Fruit fly (Drosophila melanogaster) whole organism, embryonic: Measurements from ENCODE around the gene scpr-C.

Experiments used
- ATbp ChIP-seq: fragments of 200-800 bp; sonication (Bioruptor generic); optimal IDR thresholded peaks from 2 replicates; lab custom pipeline; 2017; ENCODE audit warnings: missing biosample characterization, mild to moderate bottlenecking, missing genetic modification characterization, missing genetic modification reagents
- B-H1 ChIP-seq: fragments of 200-800 bp; sonication (Bioruptor generic); IDR thresholded peaks from 3 replicates; pipeline ENCODE4 v1.3.6; 2022; ENCODE audit warnings: missing biosample characterization, missing genetic modification characterization
- B-H2 ChIP-seq: fragments of 200-800 bp; sonication (Bioruptor generic); optimal IDR thresholded peaks from 2 replicates; lab custom pipeline; 2018; ENCODE audit warnings: missing biosample characterization, mild to moderate bottlenecking, missing genetic modification characterization
- CG10147 ChIP-seq: fragments of 200-800 bp; sonication (Bioruptor generic); optimal IDR thresholded peaks from 2 replicates; lab custom pipeline; 2019; ENCODE audit warnings: missing biosample characterization, mild to moderate bottlenecking, missing genetic modification characterization, moderate library complexity
- CG1024 ChIP-seq: fragments of 200-800 bp; sonication (Bioruptor generic); IDR thresholded peaks from 2 replicates; pipeline ENCODE4 v1.3.6; 2022; ENCODE audit warnings: missing biosample characterization, missing genetic modification characterization
- CG11398 ChIP-seq: fragments of 200-800 bp; sonication (Bioruptor generic); optimal IDR thresholded peaks from 2 replicates; lab custom pipeline; 2016; ENCODE audit warnings: missing biosample characterization, missing genetic modification characterization
- CG12299 ChIP-seq: fragments of 200-800 bp; sonication (Bioruptor generic); optimal IDR thresholded peaks from 2 replicates; lab custom pipeline; 2018; ENCODE audit warnings: missing biosample characterization, mild to moderate bottlenecking, missing genetic modification characterization
- CG13775 ChIP-seq: fragments of 200-800 bp; sonication (Bioruptor generic); optimal IDR thresholded peaks from 3 replicates; lab custom pipeline; 2017; ENCODE audit warnings: missing biosample characterization, mild to moderate bottlenecking, missing genetic modification characterization
- CG14667 ChIP-seq: fragments of 200-800 bp; sonication (Bioruptor generic); IDR thresholded peaks from 2 replicates; pipeline ENCODE4 v1.3.6; 2022; ENCODE audit warnings: missing biosample characterization, missing genetic modification characterization
- CG1603 ChIP-seq: fragments of 200-800 bp; sonication (Bioruptor generic); optimal IDR thresholded peaks from 2 replicates; lab custom pipeline; 2019; ENCODE audit warnings: missing biosample characterization, mild to moderate bottlenecking, missing genetic modification characterization, moderate library complexity
- CG17328 ChIP-seq: fragments of 200-800 bp; sonication (Bioruptor generic); IDR thresholded peaks from 2 replicates; pipeline ENCODE4 v1.3.6; 2022; ENCODE audit warnings: missing biosample characterization, missing genetic modification characterization
- CG17802 ChIP-seq: fragments of 200-800 bp; sonication (Bioruptor generic); optimal IDR thresholded peaks from 2 replicates; lab custom pipeline; 2018; ENCODE audit warnings: missing biosample characterization, mild to moderate bottlenecking, missing genetic modification characterization, moderate library complexity
- CG3065 ChIP-seq: fragments of 200-800 bp; sonication (Bioruptor generic); optimal IDR thresholded peaks from 2 replicates; lab custom pipeline; 2016; ENCODE audit warnings: missing biosample characterization, missing genetic modification characterization
- CG33557 ChIP-seq: fragments of 200-800 bp; sonication (Bioruptor generic); optimal IDR thresholded peaks from 2 replicates; lab custom pipeline; 2019; ENCODE audit warnings: missing biosample characterization, mild to moderate bottlenecking, missing genetic modification characterization, moderate library complexity
- CG34224 ChIP-seq: fragments of 200-800 bp; sonication (Bioruptor generic); IDR thresholded peaks from 3 replicates; pipeline ENCODE4 v1.3.6; 2022; ENCODE audit warnings: missing biosample characterization, missing genetic modification characterization; ENCODE audit not compliant: partially characterized antibody
- CG3847 ChIP-seq: fragments of 200-800 bp; sonication (Bioruptor generic); IDR thresholded peaks from 2 replicates; pipeline ENCODE4 v1.3.6; 2022; ENCODE audit warnings: missing biosample characterization, missing genetic modification characterization
- CG42726 ChIP-seq: fragments of 200-800 bp; sonication (Bioruptor generic); IDR thresholded peaks from 2 replicates; pipeline ENCODE4 v1.3.6; 2022; ENCODE audit warnings: missing biosample characterization, missing genetic modification characterization; ENCODE audit not compliant: partially characterized antibody
- CG43689 ChIP-seq: fragments of 200-800 bp; sonication (Bioruptor generic); IDR thresholded peaks from 2 replicates; pipeline ENCODE4 v1.3.6; 2022; ENCODE audit warnings: missing biosample characterization, missing genetic modification characterization
- Doc3 ChIP-seq: fragments of 200-800 bp; sonication (Bioruptor generic); IDR thresholded peaks from 3 replicates; pipeline ENCODE4 v1.3.6; 2022; ENCODE audit warnings: missing biosample characterization, missing genetic modification characterization; ENCODE audit not compliant: partially characterized antibody
- Gsc ChIP-seq: fragments of 200-800 bp; sonication (Bioruptor generic); IDR thresholded peaks from 2 replicates; pipeline ENCODE4 v1.3.6; 2022; ENCODE audit warnings: missing biosample characterization, missing genetic modification characterization
- HLHmδ ChIP-seq: fragments of 200-800 bp; sonication (Bioruptor generic); optimal IDR thresholded peaks from 2 replicates; lab custom pipeline; 2018; ENCODE audit warnings: missing biosample characterization, mild to moderate bottlenecking, missing genetic modification characterization, moderate library complexity
- Hr78 ChIP-seq, 2 experiments: fragments of 200-800 bp in 1 of 2; fragments of >200 bp in 1 of 2; sonication (Bioruptor generic) in 1 of 2; optimal IDR thresholded peaks; 2 replicates each; lab custom pipeline; 2017 to 2019; ENCODE audit warnings: missing biosample characterization in 2 of 2, missing genetic modification characterization in 2 of 2, mild to moderate bottlenecking in 1 of 2, moderate library complexity in 1 of 2
- Lpt ChIP-seq: fragments of >200 bp; optimal IDR thresholded peaks from 2 replicates; lab custom pipeline; 2018; ENCODE audit warnings: missing biosample characterization, missing genetic modification characterization
- MTF-1 ChIP-seq: fragments of 200-800 bp; sonication (Bioruptor generic); optimal IDR thresholded peaks from 2 replicates; lab custom pipeline; 2018; ENCODE audit warnings: missing biosample characterization, mild to moderate bottlenecking, missing genetic modification characterization, borderline replicate concordance
- Optix ChIP-seq: fragments of 200-800 bp; sonication (Bioruptor generic); IDR thresholded peaks from 3 replicates; pipeline ENCODE4 v1.3.6; 2022; ENCODE audit warnings: missing biosample characterization, missing genetic modification characterization
- Ptx1 ChIP-seq: fragments of 200-800 bp; sonication (Bioruptor generic); IDR thresholded peaks from 2 replicates; pipeline ENCODE4 v1.3.6; 2022; ENCODE audit warnings: missing biosample characterization, missing genetic modification characterization
- Sox102F ChIP-seq: fragments of 200-800 bp; sonication (Bioruptor generic); optimal IDR thresholded peaks from 2 replicates; lab custom pipeline; 2018; ENCODE audit warnings: missing biosample characterization, mild to moderate bottlenecking, missing genetic modification characterization, moderate library complexity
- Ssrp ChIP-seq: fragments of 200-800 bp; sonication (Bioruptor generic); optimal IDR thresholded peaks from 2 replicates; lab custom pipeline; 2018; ENCODE audit warnings: missing biosample characterization, mild to moderate bottlenecking, missing genetic modification characterization, moderate library complexity
- Vsx1 ChIP-seq: fragments of 200-800 bp; sonication (Bioruptor generic); optimal IDR thresholded peaks from 2 replicates; lab custom pipeline; 2017; ENCODE audit warnings: missing biosample characterization, mild to moderate bottlenecking, missing genetic modification characterization, missing genetic modification reagents
- al ChIP-seq: fragments of 200-800 bp; sonication (Bioruptor generic); IDR thresholded peaks from 2 replicates; pipeline ENCODE4 v1.3.6; 2022; ENCODE audit warnings: missing biosample characterization, missing genetic modification characterization
- cad ChIP-seq: fragments of >200 bp; optimal IDR thresholded peaks from 2 replicates; lab custom pipeline; 2017; ENCODE audit warnings: missing biosample characterization, missing genetic modification characterization
- cg ChIP-seq: fragments of 200-800 bp; sonication (Bioruptor generic); optimal IDR thresholded peaks from 3 replicates; lab custom pipeline; 2019; ENCODE audit warnings: missing biosample characterization, mild to moderate bottlenecking, missing genetic modification characterization, moderate library complexity
- ci ChIP-seq: fragments of 200-800 bp; sonication (Bioruptor generic); IDR thresholded peaks from 3 replicates; pipeline ENCODE4 v1.3.6; 2022; ENCODE audit warnings: missing biosample characterization, missing genetic modification characterization
- dysf ChIP-seq: fragments of 200-800 bp; sonication (Bioruptor generic); IDR thresholded peaks from 3 replicates; pipeline ENCODE4 v1.3.6; 2022; ENCODE audit warnings: missing biosample characterization, missing genetic modification characterization
- eyg ChIP-seq: fragments of 200-800 bp; sonication (Bioruptor generic); optimal IDR thresholded peaks from 3 replicates; lab custom pipeline; 2016; ENCODE audit warnings: missing biosample characterization, missing genetic modification characterization
- gro ChIP-seq: fragments of 200-800 bp; sonication (Bioruptor generic); optimal IDR thresholded peaks from 2 replicates; lab custom pipeline; 2016; ENCODE audit warnings: missing biosample characterization, missing genetic modification characterization
- hkb ChIP-seq, 2 experiments: fragments of 200-800 bp in 1 of 2; fragments of >200 bp in 1 of 2; sonication (Bioruptor generic) in 1 of 2; IDR thresholded peaks in 1 of 2; optimal IDR thresholded peaks in 1 of 2; 2 replicates each; pipeline versions ENCODE4 v1.3.6 to Lab custom; 2017 to 2022; ENCODE audit warnings: missing biosample characterization in 1 of 2, missing genetic modification characterization in 1 of 2
- maf-S ChIP-seq: fragments of 200-800 bp; sonication (Bioruptor generic); optimal IDR thresholded peaks from 2 replicates; lab custom pipeline; 2016; ENCODE audit warnings: missing biosample characterization, missing genetic modification characterization
- pan ChIP-seq, 4 experiments: fragments of >200 bp in 3 of 4; fragments of 200-800 bp in 1 of 4; sonication (Bioruptor generic) in 1 of 4; optimal IDR thresholded peaks in 3 of 4; IDR thresholded peaks in 1 of 4; 2 replicates each; pipeline versions ENCODE4 v1.3.6 to Lab custom; 2017 to 2022; ENCODE audit warnings: missing biosample characterization in 2 of 4, missing genetic modification characterization in 2 of 4, mixed read lengths in 1 of 4
- pita ChIP-seq: fragments of 200-800 bp; sonication (Bioruptor generic); optimal IDR thresholded peaks from 2 replicates; lab custom pipeline; 2017; ENCODE audit warnings: missing biosample characterization, mild to moderate bottlenecking, missing genetic modification characterization
- prd ChIP-seq, 3 experiments: fragments of >200 bp in 2 of 3; fragments of 200-800 bp in 1 of 3; sonication (Bioruptor generic) in 1 of 3; optimal IDR thresholded peaks in 2 of 3; IDR thresholded peaks in 1 of 3; 2 replicates in 2 of 3; 3 replicates in 1 of 3; pipeline versions ENCODE4 v1.3.6 to Lab custom; 2017 to 2022; ENCODE audit warnings: missing biosample characterization in 1 of 3, missing genetic modification characterization in 1 of 3
- scrt ChIP-seq: fragments of 200-800 bp; sonication (Bioruptor generic); optimal IDR thresholded peaks from 2 replicates; lab custom pipeline; 2018; ENCODE audit warnings: missing biosample characterization, mild to moderate bottlenecking, missing genetic modification characterization, moderate library complexity
- seq ChIP-seq: fragments of 200-800 bp; sonication (Bioruptor generic); IDR thresholded peaks from 2 replicates; pipeline ENCODE4 v1.3.6; 2022; ENCODE audit warnings: missing biosample characterization, missing genetic modification characterization
- sima ChIP-seq: fragments of 200-800 bp; sonication (Bioruptor generic); optimal IDR thresholded peaks from 2 replicates; lab custom pipeline; 2016; ENCODE audit warnings: missing biosample characterization, missing genetic modification characterization
- ttk ChIP-seq: fragments of 200-800 bp; sonication (Bioruptor generic); IDR thresholded peaks from 2 replicates; pipeline ENCODE4 v2.1.2; 2022; ENCODE audit warnings: missing biosample characterization, missing genetic modification characterization
- wor ChIP-seq: fragments of 200-800 bp; sonication (Bioruptor generic); IDR thresholded peaks from 2 replicates; pipeline ENCODE4 v1.3.6; 2022; ENCODE audit warnings: missing biosample characterization, missing genetic modification characterization
- zfh1 ChIP-seq: fragments of 200-800 bp; sonication (Bioruptor generic); IDR thresholded peaks from 3 replicates; pipeline ENCODE4 v1.3.6; 2022; ENCODE audit warnings: missing biosample characterization, missing genetic modification characterization

scpr-C gene

DNA sequence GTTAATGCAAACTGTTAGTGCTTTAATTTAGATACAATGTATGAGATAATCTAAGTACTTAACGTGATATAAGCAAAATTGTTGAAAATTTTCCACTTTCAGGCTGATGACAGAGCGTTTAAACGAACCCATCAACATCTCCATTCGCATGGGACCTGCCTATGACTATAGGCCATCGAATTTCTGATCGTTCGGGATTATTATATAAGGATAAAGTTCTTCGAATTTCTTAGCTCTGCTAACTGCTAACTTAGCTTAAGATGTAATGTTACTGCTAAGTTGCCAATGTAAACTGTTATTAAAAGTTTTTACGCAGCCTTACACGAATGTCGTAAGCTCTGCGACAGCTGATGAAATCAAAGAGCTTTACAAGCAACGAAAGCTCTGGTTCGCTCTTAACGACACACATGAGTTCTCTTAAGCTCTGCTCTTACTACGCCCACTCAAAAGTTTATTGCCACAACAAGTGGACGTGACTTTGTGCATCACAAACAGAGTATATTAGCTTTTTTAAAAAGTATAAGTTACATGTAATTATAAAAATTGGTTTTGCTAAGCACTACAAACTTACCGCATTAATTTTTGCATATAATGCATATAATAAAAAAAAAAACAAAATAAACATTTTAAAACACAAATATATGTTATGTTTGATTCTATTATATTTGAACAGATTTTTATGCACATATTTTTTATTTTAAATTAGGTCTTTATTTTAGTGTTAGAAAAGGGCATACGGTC lies 28.5 kb upstream of the scpr-C start (continued):
- TF ChIP-seq Lpt (GFP tag; lab: Kevin White, UChicago) (no peak), CG17328 (GFP tag; lab: Robert Waterston, UW) (peak; percentile 95), CG1024 (peak; percentile 88), Gsc (peak; percentile 95), sima (GFP tag; lab: Kevin White, UChicago) (no peak)

DNA sequence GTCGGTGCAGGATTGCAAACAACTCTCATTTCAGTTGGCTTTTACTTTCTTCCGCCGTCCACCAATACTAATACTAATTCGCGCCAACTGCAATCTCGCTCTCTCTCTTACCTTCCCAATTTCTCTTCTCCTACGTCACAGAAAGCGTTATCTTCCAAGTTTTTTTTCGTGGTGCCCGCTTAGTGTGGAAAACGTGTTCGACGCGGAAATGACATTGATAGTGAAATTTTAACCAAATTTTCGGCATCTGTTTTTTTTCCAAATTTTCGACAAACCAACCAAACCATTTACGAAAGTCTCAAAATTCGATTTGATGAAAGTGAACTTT lies 28.0 kb upstream of the scpr-C start, which contains the start of gene cu:
TSS of gene cu (plus strand) at position 204 of the 328 bp plus-strand sequence.
- no peak for TF ChIP-seq CG10147 (GFP tag; lab: Kevin White, UChicago)
- TF ChIP-seq zfh1 (GFP tag; lab: Robert Waterston, UW) = no peak
- no peak for TF ChIP-seq pita (GFP tag; lab: Kevin White, UChicago)
- no peak for TF ChIP-seq CG14667 (GFP tag; lab: Robert Waterston, UW)
- no peak for TF ChIP-seq B-H1
- TF ChIP-seq seq (GFP tag; lab: Robert Waterston, UW) = no peak
- no peak for TF ChIP-seq CG12299
- no peak for TF ChIP-seq Vsx1 (GFP tag; lab: Kevin White, UChicago)
- TF ChIP-seq hkb (optimal IDR thresholded peaks at IDR 0.05; lab: Kevin White, UChicago) = peak; percentile 33
- TF ChIP-seq hkb (GFP tag; IDR thresholded peaks at IDR 0.05; lab: Robert Waterston, UW) = no peak
- TF ChIP-seq Ssrp (tag; lab: Kevin White, UChicago) = no peak
- TF ChIP-seq Sox102F (GFP tag; lab: Kevin White, UChicago) = no peak
- no peak for TF ChIP-seq pan (optimal IDR thresholded peaks at IDR 0.05; lab: Kevin White, UChicago)
- no peak for TF ChIP-seq pan (GFP tag; optimal IDR thresholded peaks at IDR 0.05 in 1 of 2, IDR thresholded peaks at IDR 0.05 in 1 of 2)
- no peak for TF ChIP-seq cad (GFP tag; lab: Kevin White, UChicago)
- no peak for TF ChIP-seq Doc3
- no peak for TF ChIP-seq CG1603
- no peak for TF ChIP-seq CG3847 (GFP tag; lab: Robert Waterston, UW)
- TF ChIP-seq wor (GFP tag; lab: Robert Waterston, UW) = no peak
- no peak for TF ChIP-seq dysf (GFP tag; lab: Robert Waterston, UW)
- no peak for TF ChIP-seq CG43689 (GFP tag; lab: Robert Waterston, UW)
- no peak for TF ChIP-seq CG17802 (tag; lab: Kevin White, UChicago)
- no peak for TF ChIP-seq CG3065 (GFP tag; lab: Kevin White, UChicago)
- TF ChIP-seq B-H2 (GFP tag; lab: Kevin White, UChicago) = no peak
- no peak for TF ChIP-seq Ptx1
- no peak for TF ChIP-seq prd (optimal IDR thresholded peaks at IDR 0.05; lab: Kevin White, UChicago)
- no peak for TF ChIP-seq prd (GFP tag; IDR thresholded peaks at IDR 0.05; lab: Robert Waterston, UW)
- no peak for TF ChIP-seq al (GFP tag; lab: Robert Waterston, UW)
- TF ChIP-seq cg (GFP tag; lab: Kevin White, UChicago) = no peak
- no peak for TF ChIP-seq CG33557 (GFP tag; lab: Kevin White, UChicago)
- no peak for TF ChIP-seq gro (GFP tag; lab: Kevin White, UChicago)
- no peak for TF ChIP-seq CG13775 (GFP tag; lab: Kevin White, UChicago)
- no peak for TF ChIP-seq CG42726 (GFP tag; lab: Robert Waterston, UW)
- TF ChIP-seq ttk (GFP tag; lab: Robert Waterston, UW) = no peak
- peak; percentile 85; the same call in 2 of the 3 replicates for TF ChIP-seq Optix (GFP tag; lab: Robert Waterston, UW)
- no peak for TF ChIP-seq Hr78 (GFP tag; optimal IDR thresholded peaks at IDR 0.05; lab: Kevin White, UChicago)
- TF ChIP-seq MTF-1 (GFP tag; lab: Kevin White, UChicago) = no peak
- no peak for TF ChIP-seq ci (GFP tag; lab: Robert Waterston, UW)
- no peak for TF ChIP-seq ATbp (GFP tag; lab: Kevin White, UChicago)
- TF ChIP-seq CG11398 (GFP tag; lab: Kevin White, UChicago) = peak; percentile 71
- TF ChIP-seq CG34224 (GFP tag; lab: Robert Waterston, UW) = no peak
- no peak for TF ChIP-seq HLHmδ (GFP tag; lab: Kevin White, UChicago)
- no peak for TF ChIP-seq eyg (GFP tag; lab: Kevin White, UChicago)
- no peak for TF ChIP-seq Lpt (GFP tag; lab: Kevin White, UChicago)
- no peak for TF ChIP-seq maf-S (GFP tag; lab: Kevin White, UChicago)
- no peak for TF ChIP-seq scrt (GFP tag; lab: Kevin White, UChicago)
